Fruit fly (Drosophila melanogaster) whole organism, embryonic: ENCODE results near the gene Mco1.

Source experiments
- Ada2b ChIP-seq: fragments of 200-800 bp; sonication (Bioruptor generic); IDR thresholded peaks from 2 replicates; pipeline ENCODE4 v1.3.6; 2022; ENCODE audit warnings: missing biosample characterization, missing genetic modification characterization
- Adf1 ChIP-seq: fragments of 200-800 bp; sonication (Bioruptor generic); IDR thresholded peaks from 2 replicates; pipeline ENCODE4 v1.3.6; 2022; ENCODE audit warnings: missing biosample characterization, missing genetic modification characterization
- Atf6 ChIP-seq: fragments of 200-800 bp; sonication (Bioruptor generic); IDR thresholded peaks from 2 replicates; pipeline ENCODE4 v1.3.6; 2022; ENCODE audit warnings: missing biosample characterization, missing genetic modification characterization
- CG11504 ChIP-seq: fragments of 200-800 bp; sonication (Bioruptor generic); optimal IDR thresholded peaks from 3 replicates; lab custom pipeline; 2019; ENCODE audit warnings: missing biosample characterization, mild to moderate bottlenecking, missing genetic modification characterization, moderate library complexity
- CG1603 ChIP-seq: fragments of 200-800 bp; sonication (Bioruptor generic); optimal IDR thresholded peaks from 2 replicates; lab custom pipeline; 2019; ENCODE audit warnings: missing biosample characterization, mild to moderate bottlenecking, missing genetic modification characterization, moderate library complexity
- CG2678 ChIP-seq: fragments of 200-800 bp; sonication (Bioruptor generic); optimal IDR thresholded peaks from 3 replicates; lab custom pipeline; 2019; ENCODE audit warnings: missing biosample characterization, mild to moderate bottlenecking, missing genetic modification characterization, moderate library complexity
- CG2712 ChIP-seq: fragments of 200-800 bp; optimal IDR thresholded peaks from 3 replicates; lab custom pipeline; 2019; ENCODE audit warnings: missing biosample characterization, mild to moderate bottlenecking, missing genetic modification characterization, moderate library complexity
- CG3163 ChIP-seq: fragments of 200-800 bp; sonication (Bioruptor generic); optimal IDR thresholded peaks from 3 replicates; lab custom pipeline; 2016; ENCODE audit warnings: missing biosample characterization, missing genetic modification characterization
- CG3281 ChIP-seq: fragments of 200-800 bp; sonication (Bioruptor generic); optimal IDR thresholded peaks from 3 replicates; lab custom pipeline; 2017; ENCODE audit warnings: missing biosample characterization, mild to moderate bottlenecking, missing genetic modification characterization
- CG7556 ChIP-seq: fragments of 200-800 bp; sonication (Bioruptor generic); optimal IDR thresholded peaks from 2 replicates; lab custom pipeline; 2017; ENCODE audit warnings: missing biosample characterization, mild to moderate bottlenecking, missing genetic modification characterization
- CG7745 ChIP-seq: fragments of 200-800 bp; sonication (Bioruptor generic); optimal IDR thresholded peaks from 2 replicates; lab custom pipeline; 2018; ENCODE audit warnings: missing biosample characterization, mild to moderate bottlenecking, missing genetic modification characterization, moderate library complexity
- Camta ChIP-seq: fragments of 200-800 bp; sonication (Bioruptor generic); optimal IDR thresholded peaks from 2 replicates; lab custom pipeline; 2016; ENCODE audit warnings: missing biosample characterization, missing genetic modification characterization
- Drgx ChIP-seq: fragments of 200-800 bp; sonication (Bioruptor generic); IDR thresholded peaks from 2 replicates; pipeline ENCODE4 v1.3.6; 2022; ENCODE audit warnings: missing biosample characterization, missing genetic modification characterization
- Fer3 ChIP-seq: fragments of 200-800 bp; sonication (Bioruptor generic); optimal IDR thresholded peaks from 2 replicates; lab custom pipeline; 2018; ENCODE audit warnings: missing biosample characterization, mild to moderate bottlenecking, missing genetic modification characterization, moderate library complexity
- Hey ChIP-seq: fragments of 200-800 bp; sonication (Bioruptor generic); optimal IDR thresholded peaks from 3 replicates; lab custom pipeline; 2018; ENCODE audit warnings: missing biosample characterization, mild to moderate bottlenecking, missing genetic modification characterization
- Hr78 ChIP-seq, 2 experiments: fragments of 200-800 bp in 1 of 2; fragments of >200 bp in 1 of 2; sonication (Bioruptor generic) in 1 of 2; optimal IDR thresholded peaks; 2 replicates each; lab custom pipeline; 2017 to 2019; ENCODE audit warnings: missing biosample characterization in 2 of 2, missing genetic modification characterization in 2 of 2, mild to moderate bottlenecking in 1 of 2, moderate library complexity in 1 of 2
- Jarid2 ChIP-seq: fragments of 200-800 bp; sonication (Bioruptor generic); optimal IDR thresholded peaks from 3 replicates; lab custom pipeline; 2017; ENCODE audit warnings: mild to moderate bottlenecking, missing biosample characterization, missing genetic modification reagents, missing genetic modification characterization
- MBD-R2 ChIP-seq: fragments of 200-800 bp; sonication (Bioruptor generic); IDR thresholded peaks from 2 replicates; pipeline ENCODE4 v1.3.6; 2022; ENCODE audit warnings: missing biosample characterization, missing genetic modification characterization
- MTF-1 ChIP-seq: fragments of 200-800 bp; sonication (Bioruptor generic); optimal IDR thresholded peaks from 2 replicates; lab custom pipeline; 2018; ENCODE audit warnings: missing biosample characterization, mild to moderate bottlenecking, missing genetic modification characterization, borderline replicate concordance
- Nf-YB ChIP-seq: fragments of 200-800 bp; sonication (Bioruptor generic); optimal IDR thresholded peaks from 3 replicates; lab custom pipeline; 2019; ENCODE audit warnings: missing biosample characterization, mild to moderate bottlenecking, missing genetic modification characterization, moderate library complexity
- Rx ChIP-seq: fragments of 200-800 bp; sonication (Bioruptor generic); IDR thresholded peaks from 2 replicates; pipeline ENCODE4 v1.3.6; 2022; ENCODE audit warnings: missing biosample characterization, missing genetic modification characterization
- Scr ChIP-seq: fragments of 200-800 bp; sonication (Bioruptor generic); IDR thresholded peaks from 2 replicates; pipeline ENCODE4 v1.3.6; 2022; ENCODE audit warnings: missing biosample characterization, missing genetic modification characterization; ENCODE audit not compliant: partially characterized antibody
- Side ChIP-seq: fragments of 200-800 bp; sonication (Bioruptor generic); optimal IDR thresholded peaks from 2 replicates; lab custom pipeline; 2016; ENCODE audit warnings: missing biosample characterization, missing genetic modification characterization
- Sry-δ ChIP-seq: fragments of 200-800 bp; sonication (Bioruptor generic); optimal IDR thresholded peaks from 2 replicates; lab custom pipeline; 2016; ENCODE audit warnings: missing biosample characterization, missing genetic modification characterization
- Trl ChIP-seq, 3 experiments: fragments of >200 bp in 2 of 3; fragments of 200-800 bp in 1 of 3; sonication (Bioruptor generic) in 1 of 3; optimal IDR thresholded peaks; 2 replicates in 1 of 3; 3 replicates in 2 of 3; lab custom pipeline; 2016 to 2017; ENCODE audit warnings: missing biosample characterization in 1 of 3, missing genetic modification characterization in 1 of 3
- abd-A ChIP-seq: fragments of 200-800 bp; sonication (Bioruptor generic); optimal IDR thresholded peaks from 3 replicates; lab custom pipeline; 2019; ENCODE audit warnings: missing biosample characterization, mild to moderate bottlenecking, missing genetic modification characterization, moderate library complexity
- cg ChIP-seq: fragments of 200-800 bp; sonication (Bioruptor generic); optimal IDR thresholded peaks from 3 replicates; lab custom pipeline; 2019; ENCODE audit warnings: missing biosample characterization, mild to moderate bottlenecking, missing genetic modification characterization, moderate library complexity
- chinmo ChIP-seq: fragments of 200-800 bp; sonication (Bioruptor generic); IDR thresholded peaks from 4 replicates; pipeline ENCODE4 v1.3.6; 2022; ENCODE audit warnings: missing biosample characterization, missing genetic modification characterization; ENCODE audit not compliant: partially characterized antibody
- croc ChIP-seq: fragments of 200-800 bp; sonication (Bioruptor generic); conservative IDR thresholded peaks from 3 replicates; pipeline ENCODE4 v1.3.6; 2022; ENCODE audit warnings: missing biosample characterization, missing genetic modification characterization
- dmrt99B ChIP-seq: fragments of 200-800 bp; sonication (Bioruptor generic); optimal IDR thresholded peaks from 2 replicates; lab custom pipeline; 2018; ENCODE audit warnings: missing biosample characterization, mild to moderate bottlenecking, missing genetic modification characterization, moderate library complexity
- gsb-n ChIP-seq: fragments of 200-800 bp; sonication (Bioruptor generic); optimal IDR thresholded peaks from 3 replicates; lab custom pipeline; 2018; ENCODE audit warnings: missing biosample characterization, mild to moderate bottlenecking, missing genetic modification characterization
- klu ChIP-seq: fragments of 200-800 bp; sonication (Bioruptor generic); IDR thresholded peaks from 2 replicates; pipeline ENCODE4 v1.3.6; 2022; ENCODE audit warnings: missing biosample characterization, missing genetic modification characterization
- kni ChIP-seq: fragments of 200-800 bp; sonication (Bioruptor generic); optimal IDR thresholded peaks from 3 replicates; lab custom pipeline; 2017; ENCODE audit warnings: mild to moderate bottlenecking, missing biosample characterization, missing genetic modification reagents, missing genetic modification characterization
- oc ChIP-seq: fragments of 200-800 bp; sonication (Bioruptor generic); optimal IDR thresholded peaks from 2 replicates; lab custom pipeline; 2018; ENCODE audit warnings: missing biosample characterization, mild to moderate bottlenecking, missing genetic modification characterization, moderate library complexity
- otp ChIP-seq: fragments of 200-800 bp; sonication (Bioruptor generic); IDR thresholded peaks from 3 replicates; pipeline ENCODE4, ENCODE4 v1.3.6; 2022; ENCODE audit warnings: missing biosample characterization, missing genetic modification characterization
- pan ChIP-seq, 4 experiments: fragments of >200 bp in 3 of 4; fragments of 200-800 bp in 1 of 4; sonication (Bioruptor generic) in 1 of 4; optimal IDR thresholded peaks in 3 of 4; IDR thresholded peaks in 1 of 4; 2 replicates each; pipeline versions ENCODE4 v1.3.6 to Lab custom; 2017 to 2022; ENCODE audit warnings: missing biosample characterization in 2 of 4, missing genetic modification characterization in 2 of 4, mixed read lengths in 1 of 4
- peb ChIP-seq: fragments of 200-800 bp; sonication (Bioruptor generic); IDR thresholded peaks from 2 replicates; pipeline ENCODE4 v1.3.6; 2022; ENCODE audit warnings: missing biosample characterization, missing genetic modification characterization
- prd ChIP-seq, 3 experiments: fragments of >200 bp in 2 of 3; fragments of 200-800 bp in 1 of 3; sonication (Bioruptor generic) in 1 of 3; optimal IDR thresholded peaks in 2 of 3; IDR thresholded peaks in 1 of 3; 2 replicates in 2 of 3; 3 replicates in 1 of 3; pipeline versions ENCODE4 v1.3.6 to Lab custom; 2017 to 2022; ENCODE audit warnings: missing biosample characterization in 1 of 3, missing genetic modification characterization in 1 of 3
- pros ChIP-seq: fragments of 200-800 bp; sonication (Bioruptor generic); optimal IDR thresholded peaks from 3 replicates; lab custom pipeline; 2019; ENCODE audit warnings: missing biosample characterization, mild to moderate bottlenecking, missing genetic modification characterization, moderate library complexity
- scrt ChIP-seq: fragments of 200-800 bp; sonication (Bioruptor generic); optimal IDR thresholded peaks from 2 replicates; lab custom pipeline; 2018; ENCODE audit warnings: missing biosample characterization, mild to moderate bottlenecking, missing genetic modification characterization, moderate library complexity
- sqz ChIP-seq: fragments of 200-800 bp; sonication (Bioruptor generic); optimal IDR thresholded peaks from 3 replicates; lab custom pipeline; 2018; ENCODE audit warnings: missing biosample characterization, mild to moderate bottlenecking, missing genetic modification characterization
- unc-4 ChIP-seq: fragments of 200-800 bp; sonication (Bioruptor generic); IDR thresholded peaks from 2 replicates; pipeline ENCODE4 v1.3.6; 2022; ENCODE audit warnings: missing biosample characterization, missing genetic modification characterization; ENCODE audit not compliant: partially characterized antibody
- z ChIP-seq: fragments of 200-800 bp; sonication (Bioruptor generic); IDR thresholded peaks from 3 replicates; pipeline ENCODE4 v1.3.6; 2022; ENCODE audit warnings: missing biosample characterization, missing genetic modification characterization

Gene Mco1

dm6 chr2L:9442795-9443287 lies 26.5 kb downstream of the Mco1 start:
- TF ChIP-seq peb (GFP tag; lab: Robert Waterston, UW) = no peak
- TF ChIP-seq CG3281 (GFP tag; lab: Kevin White, UChicago) = no peak
- TF ChIP-seq abd-A (tag; lab: Kevin White, UChicago) = peak; percentile 51
- no peak for TF ChIP-seq Fer3
- peak; percentile 3 for TF ChIP-seq kni (GFP tag; lab: Kevin White, UChicago)
- TF ChIP-seq Hey = peak; percentile 97
- TF ChIP-seq pros (GFP tag; lab: Kevin White, UChicago) = peak; percentile 81
- TF ChIP-seq Adf1 = no peak

DNA sequence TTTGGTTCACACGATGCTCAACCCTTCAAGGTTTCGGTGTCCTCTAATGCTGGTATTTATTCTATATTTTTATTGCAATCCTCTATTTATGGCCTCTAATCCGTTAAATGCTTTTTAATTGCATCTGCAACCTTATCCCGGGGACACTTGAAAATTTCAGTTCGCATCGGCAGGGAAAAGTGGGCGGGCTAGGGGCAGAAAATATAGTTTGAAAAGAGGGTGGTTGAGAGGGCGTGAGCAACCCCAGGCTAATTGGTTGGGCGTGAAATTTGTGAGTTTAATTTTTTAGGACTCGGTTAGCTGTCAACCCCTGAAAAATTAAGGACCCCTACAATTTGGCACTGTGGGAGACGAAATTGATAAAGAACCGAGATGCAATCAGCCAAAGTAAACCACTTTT lies 29.4 kb downstream of the Mco1 start:
- peak; percentile 38 for TF ChIP-seq oc
- peak; percentile 41 for TF ChIP-seq gsb-n (tag; lab: Kevin White, UChicago)
- TF ChIP-seq pros (GFP tag; lab: Kevin White, UChicago) = peak; percentile 64
- peak; percentile 2 for TF ChIP-seq sqz (GFP tag; lab: Kevin White, UChicago)
- no peak for TF ChIP-seq croc (GFP tag; lab: Robert Waterston, UW)
- TF ChIP-seq CG7745 = peak; percentile 66
- TF ChIP-seq otp (GFP tag; lab: Robert Waterston, UW) = no peak

DNA sequence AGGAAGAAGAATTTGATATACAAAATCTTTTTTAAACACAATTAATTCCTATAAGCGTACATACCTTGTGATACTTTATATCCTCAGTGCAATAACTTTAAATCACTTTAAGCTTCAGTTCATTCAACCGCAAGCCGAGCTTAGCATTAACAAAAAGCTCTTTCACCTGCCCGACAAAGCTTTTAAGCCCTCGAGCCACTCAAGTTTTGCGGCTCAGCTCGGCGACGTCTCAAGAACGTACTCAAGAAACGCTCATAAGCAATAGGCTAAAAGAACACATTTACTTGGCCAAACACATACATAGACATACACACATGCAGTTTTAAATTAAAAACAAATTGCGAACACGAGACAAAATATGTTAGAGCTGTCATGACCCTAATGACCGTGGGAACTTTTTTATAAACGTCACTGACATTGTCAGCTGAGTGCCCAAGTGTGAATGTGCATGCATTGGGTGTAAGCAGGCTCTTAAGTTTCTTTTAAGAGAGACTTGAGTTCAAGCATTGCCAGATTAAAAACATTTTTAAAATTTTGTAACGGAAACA lies 30.1 kb downstream of the Mco1 start:
- TF ChIP-seq z (GFP tag; lab: Robert Waterston, UW) (peak; percentile 92), cg (GFP tag; lab: Kevin White, UChicago) (peak; percentile 30), Trl (optimal IDR thresholded peaks at IDR 0.05; lab: Kevin White, UChicago) (peak in 1 of 2 experiments; percentile 19), Trl (GFP tag; optimal IDR thresholded peaks at IDR 0.05; lab: Kevin White, UChicago) (no peak), CG3163 (GFP tag; lab: Kevin White, UChicago) (peak; percentile 80), Hr78 (GFP tag; optimal IDR thresholded peaks at IDR 0.05; lab: Kevin White, UChicago) (peak in 1 of 2 experiments; percentile 75), Nf-YB (no peak), chinmo (GFP tag; lab: Robert Waterston, UW) (peak; percentile 87; the same call in 1 of the 4 replicates), MTF-1 (GFP tag; lab: Kevin White, UChicago) (no peak), Rx (GFP tag; lab: Robert Waterston, UW) (no peak), Jarid2 (GFP tag; lab: Kevin White, UChicago) (no peak)

DNA sequence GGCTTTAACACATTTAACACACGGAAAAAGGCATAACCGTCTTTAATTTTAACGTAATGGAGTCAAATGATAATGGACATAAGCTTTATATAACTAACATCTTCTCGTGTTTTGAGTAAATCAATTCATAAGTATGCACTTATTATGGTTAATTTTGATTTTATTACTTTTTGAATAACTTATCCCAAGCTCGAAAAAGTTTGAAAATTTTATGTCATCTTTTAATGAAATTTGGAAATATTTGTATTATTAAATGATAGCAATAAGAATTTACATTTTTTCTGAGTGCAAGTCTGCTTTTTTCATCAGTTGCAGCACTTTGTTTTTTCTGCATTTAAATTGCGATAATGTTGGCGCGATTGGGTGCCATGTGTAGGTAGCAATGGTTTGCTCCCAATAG lies 31.4 kb downstream of the Mco1 start:
- TF ChIP-seq unc-4 (GFP tag; lab: Robert Waterston, UW) (no peak), scrt (GFP tag; lab: Kevin White, UChicago) (no peak), klu (no peak), MBD-R2 (GFP tag; lab: Robert Waterston, UW) (no peak), CG7556 (GFP tag; lab: Kevin White, UChicago) (no peak), Drgx (GFP tag; lab: Robert Waterston, UW) (peak; percentile 63), dmrt99B (tag; lab: Kevin White, UChicago) (peak; percentile 29), Atf6 (no peak), Ada2b (GFP tag; lab: Robert Waterston, UW) (peak; percentile 6; the same call in 1 of the 2 replicates), CG11504 (tag; lab: Kevin White, UChicago) (peak; percentile 44), CG2678 (tag; lab: Kevin White, UChicago) (peak; percentile 18), Hey (no peak), pan (optimal IDR thresholded peaks at IDR 0.05; lab: Kevin White, UChicago) (no peak), pan (GFP tag; optimal IDR thresholded peaks at IDR 0.05 in 1 of 2, IDR thresholded peaks at IDR 0.05 in 1 of 2) (no peak), Side (GFP tag; lab: Kevin White, UChicago) (no peak), prd (optimal IDR thresholded peaks at IDR 0.05; lab: Kevin White, UChicago) (no peak), prd (GFP tag; IDR thresholded peaks at IDR 0.05; lab: Robert Waterston, UW) (0 out of 3 replicates have a peak, but pooled peaks have one; percentile 6), Sry-δ (GFP tag; lab: Kevin White, UChicago) (no peak), CG2712 (tag; lab: Kevin White, UChicago) (peak; percentile 21), CG1603 (tag; lab: Kevin White, UChicago) (no peak), Camta (GFP tag; lab: Kevin White, UChicago) (no peak), Scr (GFP tag; lab: Robert Waterston, UW) (no peak)
